Fruit fly (Drosophila melanogaster): ENCODE data around the gene RpL5.

- TF ChIP-seq ovo (GFP tag; optimal IDR thresholded peaks at IDR 0.05) (no peak), kay (GFP tag; ENCODE audit: borderline replicate concordance) (no peak), CG12768 (GFP tag; optimal IDR thresholded peaks at IDR 0.05) (no peak), cnc (optimal IDR thresholded peaks at IDR 0.05) (no peak), CG11617 (GFP tag; optimal IDR thresholded peaks at IDR 0.05) (no peak), Crg-1 (GFP tag; optimal IDR thresholded peaks at IDR 0.05) (no peak), toe (GFP tag; optimal IDR thresholded peaks at IDR 0.05) (no peak), Clk (GFP tag; optimal IDR thresholded peaks at IDR 0.05) (no peak), CG14711 (tag; optimal IDR thresholded peaks at IDR 0.05) (no peak), CG7045 (GFP tag; optimal IDR thresholded peaks at IDR 0.05) (no peak), CG5204 (GFP tag; optimal IDR thresholded peaks at IDR 0.05) (no peak), Hr96 (GFP tag; optimal IDR thresholded peaks at IDR 0.05) (no peak), cic (GFP tag; optimal IDR thresholded peaks at IDR 0.05) (no peak), pad (GFP tag; optimal IDR thresholded peaks at IDR 0.05) (no peak)
These were observed 38.7 kb upstream of the RpL5 start for dm6 chr2L:22575346-22575745.

Measured in whole organism, adult.